Fruit fly (Drosophila melanogaster): Measurements from ENCODE around the gene Lim3.

DNA sequence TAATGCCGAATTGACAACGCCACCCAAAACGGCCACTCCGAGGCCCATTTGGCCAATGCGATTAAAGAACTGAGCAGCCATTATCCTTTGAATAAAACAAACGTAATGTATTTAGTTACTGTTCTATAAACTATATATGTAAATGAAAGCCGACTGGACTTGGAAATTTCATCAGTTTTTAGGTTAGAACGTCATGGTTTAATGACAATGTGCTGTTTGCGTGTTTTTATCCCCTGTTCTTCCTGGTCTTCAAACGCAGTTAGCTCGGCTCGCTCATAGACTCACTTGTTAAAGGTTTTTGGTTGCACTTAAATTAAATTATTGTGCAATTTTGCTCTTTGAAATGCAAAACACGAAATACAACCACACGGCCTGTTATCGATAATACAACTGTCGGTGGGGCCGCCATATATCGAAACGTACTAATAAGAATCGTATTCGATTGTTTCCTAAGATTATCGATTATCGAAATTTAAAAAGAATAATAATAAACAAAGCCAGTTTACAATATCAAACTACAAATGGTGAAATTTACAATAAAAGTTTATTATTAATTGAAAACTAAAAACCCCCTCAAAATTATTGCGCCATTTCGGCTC, 15.3 kb upstream of the Lim3 start, which contains the start of gene Phb1:
- TF ChIP-seq Mio (GFP tag; optimal IDR thresholded peaks at IDR 0.05) (no peak), dl (GFP tag; optimal IDR thresholded peaks at IDR 0.05; ENCODE audit: insufficient read depth in 1 of 2, partially characterized antibody in 2 of 2) (no peak), fru (GFP tag; optimal IDR thresholded peaks at IDR 0.05) (no peak), psq (GFP tag; optimal IDR thresholded peaks at IDR 0.05) (no peak), h (GFP tag; optimal IDR thresholded peaks at IDR 0.05) (no peak), usp (GFP tag; optimal IDR thresholded peaks at IDR 0.05) (no peak), Dfd (GFP tag; optimal IDR thresholded peaks at IDR 0.05) (no peak), Dif (GFP tag; optimal IDR thresholded peaks at IDR 0.05; ENCODE audit: partially characterized antibody) (no peak), lola (GFP tag; optimal IDR thresholded peaks at IDR 0.05) (no peak), dmrt93B (GFP tag; optimal IDR thresholded peaks at IDR 0.05) (no peak), Hr78 (GFP tag; optimal IDR thresholded peaks at IDR 0.05) (no peak)

All from whole organism, wandering third instar larva.